1 fruit fly cellular context compared by ENCODE assay signal in genomic region chr3L:21515823-21516715, dm6.
TF ChIP-seq lines count a peak whose summit lies in the region.

Gene SAK (minus strand): TSS chr3L:21515887.
Gene Cdk12 (plus strand): TSS chr3L:21516306.

TF ChIP-seq in whole organism, embryonic, 481 proteins besides CTCF, POLR2A, EP300 and RAD21 (continued from another document):
- TF ChIP-seq hb (GFP tag; IDR thresholded peaks at IDR 0.05; lab: Robert Waterston, UW; ENCODE audit: partially characterized antibody), result no peak
- TF ChIP-seq CG12659 (GFP tag; optimal IDR thresholded peaks at IDR 0.05; lab: Kevin White, UChicago), result peak; percentile 91
- peak; percentile 85 for TF ChIP-seq PHDP (tag; optimal IDR thresholded peaks at IDR 0.05; lab: Kevin White, UChicago)
- peak; percentile 65 for TF ChIP-seq lbe (GFP tag; optimal IDR thresholded peaks at IDR 0.05; lab: Kevin White, UChicago)
- peak; percentile 71 for TF ChIP-seq twi (tag; optimal IDR thresholded peaks at IDR 0.05; lab: Kevin White, UChicago)
- peak; percentile 75 for TF ChIP-seq CG14014 (GFP tag; IDR thresholded peaks at IDR 0.05; lab: Robert Waterston, UW)
- peak; percentile 78; the same call in 1 of the 2 replicates for TF ChIP-seq Ada2b (GFP tag; IDR thresholded peaks at IDR 0.05; lab: Robert Waterston, UW)
- peak; percentile 69 for TF ChIP-seq exex (tag; optimal IDR thresholded peaks at IDR 0.05; lab: Kevin White, UChicago)
- no peak; the same call in 1 of the 2 replicates for TF ChIP-seq CG10959 (GFP tag; IDR thresholded peaks at IDR 0.05; lab: Robert Waterston, UW)
- no peak for TF ChIP-seq CG4282 (GFP tag; optimal IDR thresholded peaks at IDR 0.05; lab: Kevin White, UChicago)
- TF ChIP-seq CG11085 (GFP tag; IDR thresholded peaks at IDR 0.05; lab: Robert Waterston, UW), result peak; percentile 81
- TF ChIP-seq caup (GFP tag; optimal IDR thresholded peaks at IDR 0.05; lab: Kevin White, UChicago; ENCODE audit: severe bottlenecking), result peak; percentile 88
- TF ChIP-seq lab (GFP tag; optimal IDR thresholded peaks at IDR 0.05; lab: Kevin White, UChicago), result peak; percentile 89
- TF ChIP-seq TFAM (GFP tag; optimal IDR thresholded peaks at IDR 0.05; lab: Kevin White, UChicago), result no peak
- peak; percentile 77 for TF ChIP-seq Blimp-1 (GFP tag; optimal IDR thresholded peaks at IDR 0.05; lab: Kevin White, UChicago)
- TF ChIP-seq kay (GFP tag; optimal IDR thresholded peaks at IDR 0.05; lab: Kevin White, UChicago), result peak; percentile 83
- TF ChIP-seq tap (tag; optimal IDR thresholded peaks at IDR 0.05; lab: Kevin White, UChicago), result peak; percentile 82
- peak; percentile 83 for TF ChIP-seq CG4820 (GFP tag; optimal IDR thresholded peaks at IDR 0.05; lab: Kevin White, UChicago)
- TF ChIP-seq CG7928 (GFP tag; optimal IDR thresholded peaks at IDR 0.05; lab: Kevin White, UChicago), result peak; percentile 96
- no peak for TF ChIP-seq gfzf (GFP tag; optimal IDR thresholded peaks at IDR 0.05; lab: Kevin White, UChicago)
- TF ChIP-seq CG7745 (tag; optimal IDR thresholded peaks at IDR 0.05; lab: Kevin White, UChicago), result peak; percentile 36
- peak in 1 of 3 experiments; percentile 85 for TF ChIP-seq lola (GFP tag; optimal IDR thresholded peaks at IDR 0.05; lab: Kevin White, UChicago)
- peak; percentile 92 for TF ChIP-seq grau (tag; optimal IDR thresholded peaks at IDR 0.05; lab: Kevin White, UChicago)
- TF ChIP-seq sens-2 (GFP tag; IDR thresholded peaks at IDR 0.05; lab: Robert Waterston, UW), result peak; percentile 48; the same call in 1 of the 2 replicates
- no peak for TF ChIP-seq CkIIα-i1 (GFP tag; IDR thresholded peaks at IDR 0.05; lab: Robert Waterston, UW)
- TF ChIP-seq mirr (GFP tag; optimal IDR thresholded peaks at IDR 0.05; lab: Kevin White, UChicago), result peak; percentile 50
- TF ChIP-seq ken (GFP tag; IDR thresholded peaks at IDR 0.05; lab: Robert Waterston, UW), result peak; percentile 72
- peak in 1 of 2 experiments; percentile 66 for TF ChIP-seq Eip74EF (GFP tag; optimal IDR thresholded peaks at IDR 0.05; lab: Kevin White, UChicago)
- peak; percentile 55; the same call in 2 of the 3 replicates for TF ChIP-seq CG16813 (GFP tag; IDR thresholded peaks at IDR 0.05; lab: Robert Waterston, UW; ENCODE audit: partially characterized antibody)
- peak; percentile 55 for TF ChIP-seq Spps (tag; optimal IDR thresholded peaks at IDR 0.05; lab: Kevin White, UChicago)
- TF ChIP-seq CG34422 (GFP tag; IDR thresholded peaks at IDR 0.05; lab: Robert Waterston, UW), result peak; percentile 77
- TF ChIP-seq gt (GFP tag; IDR thresholded peaks at IDR 0.05; lab: Robert Waterston, UW), result peak; percentile 44
- peak; percentile 81 for TF ChIP-seq CG17612 (GFP tag; IDR thresholded peaks at IDR 0.05; lab: Robert Waterston, UW)
- peak; percentile 69 for TF ChIP-seq Nf-YB (GFP tag; optimal IDR thresholded peaks at IDR 0.05; lab: Kevin White, UChicago)
- peak; percentile 37; the same call in 1 of the 2 replicates for TF ChIP-seq unc-4 (GFP tag; IDR thresholded peaks at IDR 0.05; lab: Robert Waterston, UW; ENCODE audit: partially characterized antibody)
- peak; percentile 86 for TF ChIP-seq Dek (tag; optimal IDR thresholded peaks at IDR 0.05; lab: Kevin White, UChicago)
- peak; percentile 81 for TF ChIP-seq unpg (GFP tag; optimal IDR thresholded peaks at IDR 0.05; lab: Kevin White, UChicago)
- TF ChIP-seq Atf3 (GFP tag; optimal IDR thresholded peaks at IDR 0.05; lab: Kevin White, UChicago), result no peak
- 0 out of 2 replicates have a peak, but pooled peaks have one; percentile 30 for TF ChIP-seq bowl (GFP tag; IDR thresholded peaks at IDR 0.05; lab: Robert Waterston, UW)
- TF ChIP-seq Awh (GFP tag; IDR thresholded peaks at IDR 0.05; lab: Robert Waterston, UW), result peak; percentile 70
- peak; percentile 24 for TF ChIP-seq Atf-2 (GFP tag; optimal IDR thresholded peaks at IDR 0.05; lab: Kevin White, UChicago)
- peak; percentile 85 for TF ChIP-seq HHEX (GFP tag; optimal IDR thresholded peaks at IDR 0.05; lab: Kevin White, UChicago)
- TF ChIP-seq sna (GFP tag; IDR thresholded peaks at IDR 0.05; lab: Robert Waterston, UW; ENCODE audit: partially characterized antibody), result 0 out of 2 replicates have a peak, but pooled peaks have one; percentile 15
- no peak for TF ChIP-seq Nf-YA (GFP tag; IDR thresholded peaks at IDR 0.05; lab: Robert Waterston, UW)
- TF ChIP-seq CG3847 (GFP tag; IDR thresholded peaks at IDR 0.05; lab: Robert Waterston, UW), result peak; percentile 86
- TF ChIP-seq CG1603 (tag; optimal IDR thresholded peaks at IDR 0.05; lab: Kevin White, UChicago), result peak; percentile 33
- peak; percentile 55 for TF ChIP-seq Adf1 (GFP tag; IDR thresholded peaks at IDR 0.05; lab: Robert Waterston, UW)
- TF ChIP-seq CG3281 (GFP tag; optimal IDR thresholded peaks at IDR 0.05; lab: Kevin White, UChicago), result peak; percentile 89
- TF ChIP-seq z (GFP tag; IDR thresholded peaks at IDR 0.05; lab: Robert Waterston, UW), result no peak
- peak; percentile 45; the same call in 1 of the 3 replicates for TF ChIP-seq otp (GFP tag; IDR thresholded peaks at IDR 0.05; lab: Robert Waterston, UW)
- peak; percentile 87 for TF ChIP-seq CG4328 (GFP tag; optimal IDR thresholded peaks at IDR 0.05; lab: Kevin White, UChicago)
- TF ChIP-seq MESR4 (GFP tag; optimal IDR thresholded peaks at IDR 0.05; lab: Kevin White, UChicago), result peak; percentile 89
- TF ChIP-seq tgo (GFP tag; IDR thresholded peaks at IDR 0.05; lab: Robert Waterston, UW), result peak; percentile 77
- TF ChIP-seq CG30431 (GFP tag; optimal IDR thresholded peaks at IDR 0.05; lab: Kevin White, UChicago), result peak; percentile 65
- TF ChIP-seq ATbp (GFP tag; optimal IDR thresholded peaks at IDR 0.05; lab: Kevin White, UChicago), result peak; percentile 40
- TF ChIP-seq gro (GFP tag; optimal IDR thresholded peaks at IDR 0.05; lab: Kevin White, UChicago), result no peak
- peak; percentile 29 for TF ChIP-seq pho (GFP tag; optimal IDR thresholded peaks at IDR 0.05; lab: Kevin White, UChicago)
- TF ChIP-seq CG31388 (GFP tag; optimal IDR thresholded peaks at IDR 0.05; lab: Kevin White, UChicago), result peak; percentile 76
- peak; percentile 71; the same call in 1 of the 4 replicates for TF ChIP-seq chinmo (GFP tag; IDR thresholded peaks at IDR 0.05; lab: Robert Waterston, UW; ENCODE audit: partially characterized antibody)
- TF ChIP-seq Kr (GFP tag; optimal IDR thresholded peaks at IDR 0.05; lab: Kevin White, UChicago), result no peak
- TF ChIP-seq ranshi (GFP tag; IDR thresholded peaks at IDR 0.05; lab: Robert Waterston, UW), result peak; percentile 67; the same call in 1 of the 2 replicates
- peak; percentile 24; the same call in 1 of the 2 replicates for TF ChIP-seq ham (GFP tag; IDR thresholded peaks at IDR 0.05; lab: Robert Waterston, UW)
- TF ChIP-seq Sry-δ (GFP tag; optimal IDR thresholded peaks at IDR 0.05; lab: Kevin White, UChicago), result peak; percentile 69
- peak; percentile 48 for TF ChIP-seq Dad (GFP tag; optimal IDR thresholded peaks at IDR 0.05; lab: Kevin White, UChicago)
- peak; percentile 1 for TF ChIP-seq btn (GFP tag; optimal IDR thresholded peaks at IDR 0.05; lab: Kevin White, UChicago)
- TF ChIP-seq CG2678 (tag; optimal IDR thresholded peaks at IDR 0.05; lab: Kevin White, UChicago), result peak; percentile 90
- TF ChIP-seq sima (GFP tag; optimal IDR thresholded peaks at IDR 0.05; lab: Kevin White, UChicago), result no peak
- TF ChIP-seq C15 (GFP tag; IDR thresholded peaks at IDR 0.05; lab: Robert Waterston, UW), result 0 out of 3 replicates have a peak, but pooled peaks have one; percentile 56
- TF ChIP-seq CG1792 (GFP tag; optimal IDR thresholded peaks at IDR 0.05; lab: Kevin White, UChicago), result peak; percentile 10
- peak; percentile 53 for TF ChIP-seq CG6175 (GFP tag; IDR thresholded peaks at IDR 0.05; lab: Robert Waterston, UW)
- peak; percentile 68 for TF ChIP-seq CG15011 (GFP tag; optimal IDR thresholded peaks at IDR 0.05; lab: Kevin White, UChicago)
- TF ChIP-seq pzg (GFP tag; optimal IDR thresholded peaks at IDR 0.05; lab: Kevin White, UChicago), result peak; percentile 40
- TF ChIP-seq pan (optimal IDR thresholded peaks at IDR 0.05; lab: Kevin White, UChicago), result no peak
- TF ChIP-seq pan (GFP tag; optimal IDR thresholded peaks at IDR 0.05 in 1 of 2, IDR thresholded peaks at IDR 0.05 in 1 of 2), result peak in 1 of 2 experiments; percentile 84
- peak; percentile 87 for TF ChIP-seq CG18619 (GFP tag; optimal IDR thresholded peaks at IDR 0.05; lab: Kevin White, UChicago)
- peak; percentile 87 for TF ChIP-seq CG16815 (GFP tag; optimal IDR thresholded peaks at IDR 0.05; lab: Kevin White, UChicago)
- peak; percentile 89 for TF ChIP-seq Sox100B (GFP tag; optimal IDR thresholded peaks at IDR 0.05; lab: Kevin White, UChicago)
- TF ChIP-seq H15 (GFP tag; IDR thresholded peaks at IDR 0.05; lab: Robert Waterston, UW), result peak; percentile 66; the same call in 2 of the 3 replicates
- no peak for TF ChIP-seq kni (GFP tag; optimal IDR thresholded peaks at IDR 0.05; lab: Kevin White, UChicago)
- TF ChIP-seq CG2875 (GFP tag; optimal IDR thresholded peaks at IDR 0.05; lab: Kevin White, UChicago), result peak; percentile 63
- TF ChIP-seq CG1832 (GFP tag; optimal IDR thresholded peaks at IDR 0.05; lab: Kevin White, UChicago), result no peak
- TF ChIP-seq CG31441 (GFP tag; IDR thresholded peaks at IDR 0.05; lab: Robert Waterston, UW), result peak; percentile 96
- peak; percentile 68 for TF ChIP-seq cato (GFP tag; optimal IDR thresholded peaks at IDR 0.05; lab: Kevin White, UChicago; ENCODE audit: borderline replicate concordance)
- no peak for TF ChIP-seq sim (GFP tag; IDR thresholded peaks at IDR 0.05; lab: Robert Waterston, UW)
- TF ChIP-seq YL-1 (GFP tag; optimal IDR thresholded peaks at IDR 0.05; lab: Kevin White, UChicago), result peak; percentile 69
- no peak for TF ChIP-seq CG12744 (GFP tag; optimal IDR thresholded peaks at IDR 0.05; lab: Kevin White, UChicago)
- TF ChIP-seq wdn (GFP tag; IDR thresholded peaks at IDR 0.05; lab: Robert Waterston, UW), result peak; percentile 76
- peak; percentile 21 for TF ChIP-seq CG4854 (GFP tag; optimal IDR thresholded peaks at IDR 0.05; lab: Kevin White, UChicago)
- peak; percentile 94 for TF ChIP-seq CG14710 (tag; optimal IDR thresholded peaks at IDR 0.05; lab: Kevin White, UChicago)
- TF ChIP-seq CG12155 (GFP tag; optimal IDR thresholded peaks at IDR 0.05; lab: Kevin White, UChicago), result peak; percentile 88
- TF ChIP-seq CG11723 (GFP tag; optimal IDR thresholded peaks at IDR 0.05; lab: Kevin White, UChicago), result peak; percentile 74
- TF ChIP-seq Rfx (GFP tag; IDR thresholded peaks at IDR 0.05; lab: Robert Waterston, UW), result peak; percentile 84
- no peak; the same call in 2 of the 3 replicates for TF ChIP-seq zen2 (GFP tag; IDR thresholded peaks at IDR 0.05; lab: Robert Waterston, UW; ENCODE audit: partially characterized antibody)
- no peak for TF ChIP-seq Lpt (GFP tag; optimal IDR thresholded peaks at IDR 0.05; lab: Kevin White, UChicago)
- TF ChIP-seq E2f1 (GFP tag; IDR thresholded peaks at IDR 0.05; lab: Robert Waterston, UW), result peak; percentile 82
- TF ChIP-seq vfl (GFP tag; optimal IDR thresholded peaks at IDR 0.05; lab: Kevin White, UChicago), result peak; percentile 11
- TF ChIP-seq knrl (GFP tag; IDR thresholded peaks at IDR 0.05; lab: Robert Waterston, UW; ENCODE audit: partially characterized antibody), result peak; percentile 64
- no peak for TF ChIP-seq Sin3A (optimal IDR thresholded peaks at IDR 0.05; lab: Kevin White, UChicago)
- TF ChIP-seq Hsf (GFP tag; optimal IDR thresholded peaks at IDR 0.05; lab: Kevin White, UChicago), result peak; percentile 71
- peak; percentile 82 for TF ChIP-seq Max (GFP tag; optimal IDR thresholded peaks at IDR 0.05; lab: Kevin White, UChicago)
- no peak for TF ChIP-seq hbn (GFP tag; IDR thresholded peaks at IDR 0.05; lab: Robert Waterston, UW; ENCODE audit: partially characterized antibody)
- no peak for TF ChIP-seq crol (GFP tag; IDR thresholded peaks at IDR 0.05; lab: Robert Waterston, UW)
- peak; percentile 97 for TF ChIP-seq CG7357 (GFP tag; IDR thresholded peaks at IDR 0.05; lab: Robert Waterston, UW)
- TF ChIP-seq BtbVII (GFP tag; optimal IDR thresholded peaks at IDR 0.05; lab: Kevin White, UChicago), result peak; percentile 82
- peak; percentile 38 for TF ChIP-seq CrebB (tag; optimal IDR thresholded peaks at IDR 0.05; lab: Kevin White, UChicago)
- no peak for TF ChIP-seq ftz-f1 (GFP tag; optimal IDR thresholded peaks at IDR 0.05; lab: Kevin White, UChicago)
- peak; percentile 56 for TF ChIP-seq Bdp1 (GFP tag; optimal IDR thresholded peaks at IDR 0.05; lab: Kevin White, UChicago)
- TF ChIP-seq pita (GFP tag; optimal IDR thresholded peaks at IDR 0.05; lab: Kevin White, UChicago), result no peak
- TF ChIP-seq en (GFP tag; optimal IDR thresholded peaks at IDR 0.05; lab: Kevin White, UChicago), result no peak
- TF ChIP-seq tin (GFP tag; optimal IDR thresholded peaks at IDR 0.05; lab: Kevin White, UChicago), result peak; percentile 86
- no peak for TF ChIP-seq HmgD (GFP tag; optimal IDR thresholded peaks at IDR 0.05; lab: Kevin White, UChicago)
- TF ChIP-seq Trl (optimal IDR thresholded peaks at IDR 0.05; lab: Kevin White, UChicago), result no peak
- peak; percentile 49 for TF ChIP-seq Trl (GFP tag; optimal IDR thresholded peaks at IDR 0.05; lab: Kevin White, UChicago)
- TF ChIP-seq CG4360 (GFP tag; IDR thresholded peaks at IDR 0.05; lab: Robert Waterston, UW), result 0 out of 2 replicates have a peak, but pooled peaks have one; percentile 43
- TF ChIP-seq az2 (GFP tag; optimal IDR thresholded peaks at IDR 0.05; lab: Kevin White, UChicago), result peak; percentile 86
- no peak for TF ChIP-seq CG11398 (GFP tag; optimal IDR thresholded peaks at IDR 0.05; lab: Kevin White, UChicago)
- peak; percentile 22; the same call in 1 of the 2 replicates for TF ChIP-seq inv (GFP tag; IDR thresholded peaks at IDR 0.05; lab: Robert Waterston, UW; ENCODE audit: partially characterized antibody)
- TF ChIP-seq CG1024 (GFP tag; IDR thresholded peaks at IDR 0.05; lab: Robert Waterston, UW), result peak; percentile 77
- TF ChIP-seq NfI (GFP tag; optimal IDR thresholded peaks at IDR 0.05; lab: Kevin White, UChicago), result peak; percentile 80
- TF ChIP-seq fd64A (GFP tag; optimal IDR thresholded peaks at IDR 0.05; lab: Kevin White, UChicago), result peak; percentile 16
